Fruit fly (Drosophila melanogaster) whole organism, adult: Measurements from ENCODE around the gene CG14042.

Experiments
- CG11617 ChIP-seq: fragments of 200-800 bp; sonication (Bioruptor generic); optimal IDR thresholded peaks from 2 replicates; lab custom pipeline; 2017; ENCODE audit warnings: mild to moderate bottlenecking, missing biosample characterization, missing genetic modification reagents, missing genetic modification characterization
- CG33017 ChIP-seq: fragments of 200-800 bp; sonication (Bioruptor generic); optimal IDR thresholded peaks from 2 replicates; lab custom pipeline; 2018; ENCODE audit warnings: missing biosample characterization, mild to moderate bottlenecking, missing genetic modification characterization, moderate library complexity
- Hr96 ChIP-seq: fragments of 200-800 bp; sonication (Bioruptor generic); optimal IDR thresholded peaks from 2 replicates; lab custom pipeline; 2016; ENCODE audit warnings: missing biosample characterization, missing genetic modification characterization

dm6 chr2L:5084586-5085257, 47.2 kb downstream of the CG14042 start:
- TF ChIP-seq CG11617 (no peak), CG33017 (no peak), Hr96 (GFP tag; lab: Kevin White, UChicago) (no peak)
